Worm (Caenorhabditis elegans): Measurements from ENCODE around the gene vab-23.

Gene vab-23

DNA sequence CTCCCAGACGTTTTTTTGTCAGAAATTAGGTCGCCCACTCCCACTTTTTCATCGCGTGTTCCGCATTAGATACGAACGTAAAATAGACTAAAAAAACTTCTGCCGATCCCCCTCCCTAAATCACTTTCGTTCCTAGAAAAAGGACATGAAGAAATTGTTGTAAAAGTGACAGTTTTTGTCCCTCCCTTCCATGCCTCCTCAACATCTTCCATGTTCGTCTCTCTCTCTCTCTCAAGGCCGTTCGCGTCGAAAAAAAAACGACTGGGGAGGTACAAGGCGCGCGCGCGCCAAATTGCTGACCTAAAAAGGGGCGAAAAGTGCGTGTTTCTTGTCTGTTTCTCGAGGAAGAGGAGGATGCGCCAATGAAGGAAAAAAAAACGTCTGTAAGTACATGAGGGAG, 27.7 kb upstream of the vab-23 start:
- TF ChIP-seq npax-4 (tag; optimal IDR thresholded peaks at IDR 0.05) (no peak), unc-55 (GFP tag; optimal IDR thresholded peaks at IDR 0.05) (no peak), eyg-1 (tag; optimal IDR thresholded peaks at IDR 0.05) (no peak)

- TF ChIP-seq fax-1 (tag; optimal IDR thresholded peaks at IDR 0.05): no peak
- TF ChIP-seq unc-42 (tag; optimal IDR thresholded peaks at IDR 0.05): no peak
- TF ChIP-seq unc-55 (GFP tag; optimal IDR thresholded peaks at IDR 0.05): no peak
- no peak for TF ChIP-seq ceh-45 (GFP tag; IDR thresholded peaks at IDR 0.05)
- no peak for TF ChIP-seq sox-2 (GFP tag; IDR thresholded peaks at IDR 0.05)
- TF ChIP-seq C38D4.7 (GFP tag; optimal IDR thresholded peaks at IDR 0.05): no peak
- no peak for TF ChIP-seq ttx-3 (tag; optimal IDR thresholded peaks at IDR 0.05)
- TF ChIP-seq F13H6.1 (tag; optimal IDR thresholded peaks at IDR 0.05): no peak
- TF ChIP-seq C08G9.2 (tag; optimal IDR thresholded peaks at IDR 0.05): no peak
- no peak for TF ChIP-seq hlh-30 (tag; optimal IDR thresholded peaks at IDR 0.05; ENCODE audit: insufficient read depth)
- no peak for TF ChIP-seq odd-2 (tag; optimal IDR thresholded peaks at IDR 0.05)
- no peak for TF ChIP-seq tbx-7 (tag; optimal IDR thresholded peaks at IDR 0.05)
Observed at ce11 chrII:11926501-11926900, 25.5 kb upstream of the vab-23 start.

DNA sequence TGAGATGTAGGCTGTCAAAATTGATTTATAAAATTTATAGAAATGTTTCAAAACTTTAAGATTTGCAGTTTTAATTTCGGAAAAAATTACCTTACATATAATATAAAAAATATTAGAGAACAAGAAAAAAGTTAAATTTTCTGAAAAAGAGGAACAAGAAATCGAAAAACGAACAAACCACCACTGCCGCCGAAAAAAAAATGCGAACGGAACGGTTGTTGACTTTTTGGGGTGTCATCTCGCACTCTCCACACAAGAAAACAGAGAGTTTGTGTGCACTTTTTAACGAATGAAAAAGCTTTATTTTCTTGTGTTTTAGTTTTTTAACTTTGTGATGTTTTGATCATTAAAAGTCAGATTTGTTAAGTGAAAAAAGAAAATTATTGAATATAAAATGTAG, 24.2 kb upstream of the vab-23 start:
- TF ChIP-seq ceh-31 (tag; optimal IDR thresholded peaks at IDR 0.05) (no peak), ets-4 (tag; optimal IDR thresholded peaks at IDR 0.05) (no peak), ref-2 (tag; optimal IDR thresholded peaks at IDR 0.05) (no peak)

- TF ChIP-seq hlh-30 (tag; optimal IDR thresholded peaks at IDR 0.05; ENCODE audit: insufficient read depth) (peak; percentile 47), dve-1 (tag; optimal IDR thresholded peaks at IDR 0.05) (peak; percentile 29), zip-5 (tag; optimal IDR thresholded peaks at IDR 0.05) (no peak), ztf-16 (tag; optimal IDR thresholded peaks at IDR 0.05) (no peak)
Observed at ce11 chrII:11923620-11924298, 22.7 kb upstream of the vab-23 start.

DNA sequence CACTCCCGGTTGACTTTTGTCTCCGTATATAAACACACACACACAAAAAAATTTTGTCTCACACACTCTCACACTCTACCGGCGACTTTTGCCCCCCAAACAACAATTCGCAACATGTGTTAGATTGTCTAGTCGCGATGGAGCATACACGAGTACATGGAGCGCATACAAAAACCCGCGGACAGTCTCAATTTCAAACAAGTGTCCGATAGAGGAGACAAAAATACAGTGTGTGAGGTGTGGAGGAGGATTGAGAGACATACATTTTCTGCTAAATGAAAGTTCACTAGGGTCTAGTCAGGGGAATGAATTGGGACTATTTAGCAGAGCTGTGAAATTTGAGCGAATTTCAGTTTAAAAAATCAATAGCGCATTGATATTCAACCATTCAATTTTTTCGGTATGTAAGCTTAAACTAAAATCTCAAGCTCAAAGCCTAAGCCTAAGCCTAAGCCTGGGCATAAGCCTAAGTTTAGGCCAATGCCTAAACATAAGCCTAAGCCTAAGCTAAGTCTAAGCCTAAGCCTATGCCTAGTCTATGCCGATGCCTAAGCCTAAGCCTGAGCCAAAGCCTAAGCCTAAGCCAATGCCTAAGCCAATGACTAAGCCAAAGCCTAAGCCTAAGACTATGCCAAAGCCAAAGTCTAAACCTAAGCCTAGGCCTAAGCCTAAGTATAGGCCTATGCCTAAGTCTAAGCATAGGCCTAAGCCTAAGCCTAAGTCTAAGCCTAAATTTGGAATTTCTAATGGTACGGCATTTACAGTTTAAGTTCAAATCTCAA, 21.9 kb upstream of the vab-23 start:
- no peak for TF ChIP-seq tbx-2 (tag; optimal IDR thresholded peaks at IDR 0.05)
- no peak for TF ChIP-seq zip-5 (tag; optimal IDR thresholded peaks at IDR 0.05)
- TF ChIP-seq unc-86 (tag; optimal IDR thresholded peaks at IDR 0.05): no peak
- TF ChIP-seq dve-1 (tag; optimal IDR thresholded peaks at IDR 0.05): peak; percentile 14
- TF ChIP-seq Y22D7AL.16 (tag; optimal IDR thresholded peaks at IDR 0.05): no peak
- peak; percentile 1 for TF ChIP-seq ceh-34 (tag; optimal IDR thresholded peaks at IDR 0.05)

DNA sequence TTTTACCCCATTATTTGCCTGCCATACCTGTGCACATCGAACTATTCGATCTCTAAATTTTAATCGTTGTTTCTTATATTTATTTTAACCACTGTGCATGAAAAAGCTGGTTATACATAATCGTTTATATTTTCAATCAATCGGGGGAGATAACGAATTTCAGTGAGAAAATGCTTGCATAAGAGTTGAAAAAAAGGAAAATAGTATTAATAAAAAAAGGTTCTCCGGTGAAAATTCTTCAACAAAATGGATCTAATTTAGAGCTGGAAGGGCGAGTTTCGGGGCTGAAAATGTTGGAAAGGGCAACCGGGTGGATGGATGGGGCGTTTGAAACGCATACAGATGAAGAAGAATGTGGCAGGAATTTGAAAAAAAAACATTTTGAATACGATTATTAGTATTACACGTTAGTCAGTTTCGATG, 16.5 kb upstream of the vab-23 start:
- TF ChIP-seq fkh-6 (tag; optimal IDR thresholded peaks at IDR 0.05): no peak
- TF ChIP-seq ceh-30 (tag; optimal IDR thresholded peaks at IDR 0.05): no peak
- TF ChIP-seq ref-2 (tag; optimal IDR thresholded peaks at IDR 0.05): no peak
- no peak for TF ChIP-seq C38D4.7 (GFP tag; optimal IDR thresholded peaks at IDR 0.05)
- no peak for TF ChIP-seq madf-2 (tag; optimal IDR thresholded peaks at IDR 0.05)
- no peak for TF ChIP-seq nhr-11 (tag; optimal IDR thresholded peaks at IDR 0.05)
- no peak for TF ChIP-seq hlh-8 (tag; optimal IDR thresholded peaks at IDR 0.05)
- no peak for TF ChIP-seq hlh-13 (GFP tag; optimal IDR thresholded peaks at IDR 0.05)
- TF ChIP-seq elt-4 (tag; optimal IDR thresholded peaks at IDR 0.05): no peak

Measured in whole organism, late embryonic.